Worm (Caenorhabditis elegans) whole organism, L4 larva: ENCODE measurements around the gene C30E1.4.
A peak's percentile ranks its signal among the peaks of the same experiment; 100 is the strongest.

Experiments used
- F49E8.2 ChIP-seq: sonication (generic microtip); optimal IDR thresholded peaks from 2 replicates; lab custom pipeline; 2016; ENCODE audit warnings: missing compliant biosample characterization, mild to moderate bottlenecking, missing genetic modification characterization, borderline replicate concordance
- T20F7.1 ChIP-seq: fragments of 200-800 bp; sonication (Bioruptor generic); optimal IDR thresholded peaks from 2 replicates; lab custom pipeline; 2018; ENCODE audit warnings: mild to moderate bottlenecking, missing genetic modification characterization, missing compliant biosample characterization
- Y48G9A.11 ChIP-seq: fragments of 200-800 bp; sonication (Bioruptor generic); IDR thresholded peaks from 2 replicates; pipeline ENCODE4 v1.3.6; 2022; ENCODE audit warnings: missing genetic modification reagents, missing genetic modification characterization, missing compliant biosample characterization
- Y75B8A.6 ChIP-seq: fragments of 200-800 bp; sonication (Bioruptor generic); IDR thresholded peaks from 2 replicates; pipeline ENCODE4 v1.3.6; 2022; ENCODE audit warnings: missing genetic modification reagents, missing genetic modification characterization, missing compliant biosample characterization
- ZK337.2 ChIP-seq: fragments of 200-800 bp; sonication (Bioruptor generic); IDR thresholded peaks from 2 replicates; pipeline ENCODE4 v1.3.6; 2022; ENCODE audit warnings: missing genetic modification reagents, missing genetic modification characterization, missing compliant biosample characterization
- aly-2 ChIP-seq: sonication (generic microtip); optimal IDR thresholded peaks from 2 replicates; lab custom pipeline; 2018; ENCODE audit warnings: missing biosample characterization, missing genetic modification characterization
- ceh-20 ChIP-seq: fragments of 200-800 bp; sonication (Bioruptor generic); IDR thresholded peaks from 2 replicates; pipeline ENCODE4 v1.3.6; 2022; ENCODE audit warnings: missing genetic modification reagents, missing genetic modification characterization, missing compliant biosample characterization
- ceh-28 ChIP-seq: fragments of 150-350 bp; optimal IDR thresholded peaks from 2 replicates; lab custom pipeline; 2014; ENCODE audit warnings: missing biosample characterization, missing genetic modification reagents, missing genetic modification characterization
- ceh-32 ChIP-seq: sonication (generic microtip); optimal IDR thresholded peaks from 2 replicates; lab custom pipeline; 2016; ENCODE audit warnings: mild to moderate bottlenecking, missing genetic modification characterization, missing compliant biosample characterization; ENCODE audit not compliant: poor library complexity
- ctbp-1 ChIP-seq: fragments of 200-800 bp; sonication (Bioruptor generic); IDR thresholded peaks from 2 replicates; pipeline ENCODE4 v1.3.6; 2022; ENCODE audit warnings: missing genetic modification reagents, missing genetic modification characterization, missing compliant biosample characterization
- daf-19 ChIP-seq: fragments of 200-800 bp; sonication (Bioruptor generic); conservative IDR thresholded peaks from 2 replicates; pipeline ENCODE4 v1.3.6; 2022; ENCODE audit warnings: missing genetic modification characterization, missing compliant biosample characterization
- dmd-8 ChIP-seq: fragments of 200-800 bp; sonication (Bioruptor generic); IDR thresholded peaks from 2 replicates; pipeline ENCODE4 v1.3.6; 2022; ENCODE audit warnings: missing genetic modification characterization, missing compliant biosample characterization
- dpl-1 ChIP-seq: fragments of 150-350 bp; optimal IDR thresholded peaks from 2 replicates; lab custom pipeline; 2014; ENCODE audit warnings: missing biosample characterization, missing genetic modification reagents, missing genetic modification characterization
- dve-1 ChIP-seq: sonication (generic microtip); optimal IDR thresholded peaks from 2 replicates; lab custom pipeline; 2017; ENCODE audit warnings: antibody characterized with exemption, mild to moderate bottlenecking, missing genetic modification characterization, missing compliant biosample characterization; ENCODE audit not compliant: insufficient read depth
- fkh-10 ChIP-seq: fragments of 150-350 bp; optimal IDR thresholded peaks from 2 replicates; lab custom pipeline; 2014; ENCODE audit warnings: missing biosample characterization, missing genetic modification reagents, missing genetic modification characterization
- fos-1 ChIP-seq: fragments of 150-350 bp; optimal IDR thresholded peaks from 2 replicates; lab custom pipeline; 2014; ENCODE audit warnings: missing biosample characterization, missing genetic modification characterization
- gei-8 ChIP-seq: fragments of 200-800 bp; sonication (Bioruptor generic); optimal IDR thresholded peaks from 2 replicates; lab custom pipeline; 2018; ENCODE audit warnings: mild to moderate bottlenecking, missing genetic modification characterization, missing compliant biosample characterization
- hif-1 ChIP-seq, 2 experiments: sonication (generic microtip); optimal IDR thresholded peaks; 2 replicates each; lab custom pipeline; 2016 to 2017; ENCODE audit warnings: missing compliant biosample characterization in 2 of 2, missing genetic modification characterization in 2 of 2, missing genetic modification reagents in 2 of 2, missing genotype in 2 of 2, mild to moderate bottlenecking in 1 of 2
- jun-1 ChIP-seq: fragments of 150-350 bp; optimal IDR thresholded peaks from 2 replicates; lab custom pipeline; 2014; ENCODE audit warnings: missing biosample characterization, missing genetic modification reagents, missing genetic modification characterization
- lin-15B ChIP-seq: fragments of 150-350 bp; sonication (generic microtip); optimal IDR thresholded peaks from 3 replicates; lab custom pipeline; 2014; ENCODE audit warnings: missing biosample characterization, missing genetic modification characterization
- madf-5 ChIP-seq, 2 experiments: fragments of 200-800 bp; sonication (Bioruptor generic); IDR thresholded peaks; 2 replicates each; pipeline ENCODE4 v1.3.6; 2022; ENCODE audit warnings: missing compliant biosample characterization in 2 of 2, missing genetic modification characterization in 2 of 2
- mdt-29 ChIP-seq: fragments of 200-800 bp; sonication (Bioruptor generic); IDR thresholded peaks from 2 replicates; pipeline ENCODE4 v1.3.6; 2022; ENCODE audit warnings: missing genetic modification reagents, missing genetic modification characterization, missing compliant biosample characterization
- mep-1 ChIP-seq: fragments of 150-350 bp; sonication (generic microtip); optimal IDR thresholded peaks from 3 replicates; lab custom pipeline; 2014; ENCODE audit warnings: missing biosample characterization, missing genetic modification characterization
- mes-2 ChIP-seq: sonication (generic microtip); optimal IDR thresholded peaks from 2 replicates; lab custom pipeline; 2016; ENCODE audit warnings: missing genotype, mild to moderate bottlenecking, missing genetic modification characterization, missing compliant biosample characterization; ENCODE audit not compliant: poor library complexity, severe bottlenecking
- mxl-2 ChIP-seq: fragments of 200-800 bp; sonication (Bioruptor generic); conservative IDR thresholded peaks from 2 replicates; pipeline ENCODE4 v1.3.6; 2022; ENCODE audit warnings: missing genetic modification reagents, missing genetic modification characterization, missing compliant biosample characterization
- mxl-3 ChIP-seq: fragments of 200-800 bp; sonication (Bioruptor generic); optimal IDR thresholded peaks from 2 replicates; lab custom pipeline; 2018; ENCODE audit warnings: mild to moderate bottlenecking, missing genetic modification characterization, missing compliant biosample characterization
- nhr-11 ChIP-seq: fragments of 150-350 bp; optimal IDR thresholded peaks from 2 replicates; lab custom pipeline; 2014; ENCODE audit warnings: missing biosample characterization, missing genetic modification characterization
- nhr-111 ChIP-seq: fragments of 200-800 bp; sonication (Bioruptor generic); optimal IDR thresholded peaks from 2 replicates; lab custom pipeline; 2018; ENCODE audit warnings: mild to moderate bottlenecking, missing genetic modification characterization, missing compliant biosample characterization
- nhr-25 ChIP-seq: sonication (generic microtip); optimal IDR thresholded peaks from 2 replicates; lab custom pipeline; 2017; ENCODE audit warnings: missing genetic modification characterization, mild to moderate bottlenecking, missing compliant biosample characterization, antibody characterized with exemption, moderate library complexity, borderline replicate concordance; ENCODE audit not compliant: insufficient read depth
- nhr-28 ChIP-seq: fragments of 150-350 bp; optimal IDR thresholded peaks from 2 replicates; lab custom pipeline; 2014; ENCODE audit warnings: missing biosample characterization, missing genetic modification characterization
- pqm-1 ChIP-seq: sonication (generic microtip); optimal IDR thresholded peaks from 2 replicates; lab custom pipeline; 2017; ENCODE audit warnings: missing biosample characterization, missing genetic modification characterization
- saeg-2 ChIP-seq: fragments of 200-800 bp; sonication (Bioruptor generic); IDR thresholded peaks from 2 replicates; pipeline ENCODE4 v1.3.6; 2022; ENCODE audit warnings: missing genetic modification reagents, missing genetic modification characterization, missing compliant biosample characterization
- sdz-12 ChIP-seq: fragments of 200-800 bp; sonication (Bioruptor generic); optimal IDR thresholded peaks from 2 replicates; lab custom pipeline; 2018; ENCODE audit warnings: mild to moderate bottlenecking, missing genetic modification characterization, missing compliant biosample characterization
- snpc-1.2 ChIP-seq: fragments of 200-800 bp; sonication (Bioruptor generic); IDR thresholded peaks from 2 replicates; pipeline ENCODE4 v1.3.6; 2022; ENCODE audit warnings: missing genetic modification reagents, missing genetic modification characterization, missing compliant biosample characterization
- snpc-4 ChIP-seq: fragments of 150-350 bp; optimal IDR thresholded peaks from 2 replicates; lab custom pipeline; 2014; ENCODE audit warnings: missing biosample characterization, missing genetic modification characterization
- spr-1 ChIP-seq: sonication (generic microtip); optimal IDR thresholded peaks from 2 replicates; lab custom pipeline; 2016; ENCODE audit warnings: mild to moderate bottlenecking, missing genetic modification characterization, missing compliant biosample characterization
- tag-97 ChIP-seq: fragments of 200-800 bp; sonication (Bioruptor generic); IDR thresholded peaks from 2 replicates; pipeline ENCODE4 v1.3.6; 2022; ENCODE audit warnings: missing genetic modification characterization, missing compliant biosample characterization
- tra-1 ChIP-seq: fragments of 200-800 bp; sonication (Bioruptor generic); IDR thresholded peaks from 2 replicates; pipeline ENCODE4 v1.3.6; 2022; ENCODE audit warnings: missing genetic modification reagents, missing genetic modification characterization, missing compliant biosample characterization
- unc-39 ChIP-seq: sonication (generic microtip); optimal IDR thresholded peaks from 2 replicates; lab custom pipeline; 2017; ENCODE audit warnings: missing biosample characterization, missing genetic modification characterization
- zip-11 ChIP-seq: fragments of 200-800 bp; sonication (Bioruptor generic); IDR thresholded peaks from 2 replicates; pipeline ENCODE4 v1.3.6; 2022; ENCODE audit warnings: missing genetic modification characterization, missing compliant biosample characterization
- ztf-11 ChIP-seq: fragments of 150-350 bp; optimal IDR thresholded peaks from 2 replicates; lab custom pipeline; 2014; ENCODE audit warnings: missing biosample characterization, missing genetic modification characterization

C30E1.4 gene

DNA sequence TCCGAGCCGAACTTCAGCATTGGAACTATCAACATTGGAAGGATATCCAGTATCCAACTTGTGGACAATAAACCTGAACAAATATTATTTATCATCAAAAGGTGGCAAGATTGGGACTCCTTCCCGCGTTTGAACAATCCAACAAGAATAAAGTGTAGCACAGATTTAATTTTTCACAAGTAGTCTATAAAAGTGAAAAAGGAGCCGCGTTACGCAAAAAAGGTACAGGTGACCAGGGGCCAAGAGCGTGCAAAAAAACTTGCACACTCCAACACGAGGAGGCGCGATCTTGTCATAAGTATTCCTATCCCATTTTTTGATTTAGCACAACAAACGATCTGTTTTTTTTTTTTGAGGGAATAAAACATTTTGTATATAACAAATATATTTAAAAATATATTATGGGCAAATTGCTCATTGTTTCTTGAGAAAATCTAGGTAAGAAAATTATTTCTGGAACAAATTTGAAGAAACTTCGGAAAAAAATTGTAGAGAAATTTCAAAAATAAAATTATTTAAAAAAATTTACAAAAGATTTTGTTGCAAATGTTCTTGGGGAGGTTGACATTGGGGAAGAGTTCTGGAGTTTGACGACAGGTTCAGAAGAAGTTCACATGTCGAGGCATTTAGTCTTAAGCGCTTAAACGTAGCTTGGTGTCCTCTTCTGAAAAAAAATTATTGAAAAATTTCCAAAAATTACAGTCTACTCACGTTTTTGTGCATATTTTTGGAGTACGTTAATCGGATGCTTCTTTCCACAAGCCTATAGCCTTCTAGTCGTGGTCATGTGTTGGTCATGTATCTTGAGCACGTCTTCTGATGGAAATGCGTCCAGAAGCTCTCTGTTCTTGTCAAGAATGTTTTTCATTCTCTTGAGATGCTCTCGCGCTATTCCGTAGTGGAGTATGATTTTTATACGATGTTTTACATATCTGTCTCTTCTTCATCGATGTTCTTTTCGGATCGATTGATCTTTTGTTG, 20.5 kb downstream of the C30E1.4 start (continued):
- TF ChIP-seq nhr-111 (GFP tag; lab: Kevin White, UChicago) (no peak), tag-97 (GFP tag; lab: Robert Waterston, UW) (no peak), fos-1 (tag; lab: Kevin White, UChicago) (no peak), dpl-1 (GFP tag; lab: Kevin White, UChicago) (no peak), dmd-8 (GFP tag; lab: Robert Waterston, UW) (0 out of 2 replicates have a peak, but pooled peaks have one; percentile 26), madf-5 (GFP tag; IDR thresholded peaks at IDR 0.05; lab: Robert Waterston, UW) (0 out of 4 replicates have a peak, but pooled peaks of 1 of the 2 experiments have one; percentile 56), fkh-10 (GFP tag; lab: Kevin White, UChicago) (no peak), ZK337.2 (GFP tag; lab: Robert Waterston, UW) (no peak), nhr-25 (no peak), tra-1 (GFP tag; lab: Robert Waterston, UW) (no peak), snpc-1.2 (no peak), Y48G9A.11 (GFP tag; lab: Robert Waterston, UW) (no peak), hif-1 (tag; optimal IDR thresholded peaks at IDR 0.05; lab: Kevin White, UChicago) (peak in 1 of 2 experiments; percentile 37), ctbp-1 (0 out of 2 replicates have a peak, but pooled peaks have one; percentile 24), spr-1 (tag; lab: Kevin White, UChicago) (no peak), sdz-12 (GFP tag; lab: Kevin White, UChicago) (no peak), daf-19 (GFP tag; lab: Robert Waterston, UW) (no peak), zip-11 (GFP tag; lab: Robert Waterston, UW) (no peak), T20F7.1 (GFP tag; lab: Kevin White, UChicago) (no peak), mdt-29 (GFP tag; lab: Robert Waterston, UW) (0 out of 2 replicates have a peak, but pooled peaks have one; percentile 30), unc-39 (tag; lab: Kevin White, UChicago) (no peak), gei-8 (GFP tag; lab: Kevin White, UChicago) (no peak), F49E8.2 (tag; lab: Kevin White, UChicago) (no peak), Y75B8A.6 (no peak), nhr-11 (tag; lab: Kevin White, UChicago) (no peak), aly-2 (no peak), mep-1 (tag; lab: Kevin White, UChicago) (no peak), ztf-11 (no peak), dve-1 (tag; lab: Kevin White, UChicago) (no peak), jun-1 (tag; lab: Kevin White, UChicago) (no peak), saeg-2 (GFP tag; lab: Robert Waterston, UW) (no peak), lin-15B (tag; lab: Kevin White, UChicago) (no peak), mes-2 (tag; lab: Kevin White, UChicago) (peak; percentile 7)

DNA sequence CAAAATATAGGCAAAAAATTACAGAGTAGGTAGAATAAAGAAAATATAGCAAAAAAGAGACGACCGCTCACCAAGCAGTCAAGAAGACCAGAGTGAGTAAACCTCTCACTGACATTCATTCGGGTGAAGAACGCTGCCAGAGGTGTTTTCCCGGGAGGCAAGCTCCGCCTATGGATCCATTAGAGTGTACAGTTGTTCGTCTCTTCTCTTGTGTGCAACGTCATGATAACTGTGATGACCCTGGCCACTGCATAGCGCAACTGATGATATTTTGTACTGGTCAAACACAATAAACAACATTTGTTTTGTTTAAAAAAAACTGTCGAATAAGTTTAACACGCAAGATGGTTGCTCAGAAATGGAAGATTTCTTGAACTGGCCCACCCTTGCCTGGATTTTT, 29.1 kb downstream of the C30E1.4 start, which contains the start of gene F52G3.8:
TSS of gene F52G3.8 (minus strand) at position 101 of the 400 bp plus-strand sequence.
- TF ChIP-seq fkh-10 (GFP tag; lab: Kevin White, UChicago) (no peak), snpc-4 (tag; lab: Kevin White, UChicago) (no peak), Y75B8A.6 (no peak), pqm-1 (tag; lab: Kevin White, UChicago) (no peak), tag-97 (GFP tag; lab: Robert Waterston, UW) (no peak), jun-1 (tag; lab: Kevin White, UChicago) (no peak), dmd-8 (GFP tag; lab: Robert Waterston, UW) (no peak), madf-5 (GFP tag; IDR thresholded peaks at IDR 0.05; lab: Robert Waterston, UW) (no peak), ceh-28 (no peak), ceh-20 (GFP tag; lab: Robert Waterston, UW) (no peak), nhr-28 (tag; lab: Kevin White, UChicago) (no peak), mxl-3 (GFP tag; lab: Kevin White, UChicago) (no peak), mxl-2 (no peak), ceh-32 (tag; lab: Kevin White, UChicago) (no peak)
